Worm (Caenorhabditis elegans): ENCODE results near the gene F36A4.5.

DNA sequence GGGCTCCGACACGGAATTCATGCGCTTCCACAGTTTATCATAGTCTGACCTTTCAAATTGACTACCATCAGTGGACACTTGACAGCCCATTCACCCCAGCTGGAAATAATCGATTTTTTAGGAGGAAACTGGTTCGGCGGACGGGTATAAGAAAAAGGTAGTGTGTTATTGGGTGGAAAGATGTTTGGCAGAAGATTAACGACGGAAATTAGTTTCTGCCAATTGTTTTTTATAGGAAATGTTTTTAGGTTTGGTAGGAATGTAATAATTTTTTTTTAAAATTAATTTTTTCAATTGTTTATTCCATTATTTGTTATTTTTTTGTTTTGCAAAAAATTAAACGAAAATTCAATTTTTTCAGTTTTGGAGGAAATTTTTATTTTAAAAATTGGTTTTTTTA is 33.7 kb downstream of the F36A4.5 start, which contains the start of gene F15E6.9:
- no peak for TF ChIP-seq ama-1 (optimal IDR thresholded peaks at IDR 0.05)
- TF ChIP-seq F13H6.1 (tag; optimal IDR thresholded peaks at IDR 0.05) = no peak
- no peak for TF ChIP-seq fax-1 (tag; optimal IDR thresholded peaks at IDR 0.05)
- TF ChIP-seq pha-4 (tag; optimal IDR thresholded peaks at IDR 0.05) = no peak
- no peak for TF ChIP-seq tbx-2 (tag; optimal IDR thresholded peaks at IDR 0.05)
- TF ChIP-seq nhr-232 (tag; optimal IDR thresholded peaks at IDR 0.05) = no peak
- TF ChIP-seq lin-11 (tag; optimal IDR thresholded peaks at IDR 0.05) = no peak
- no peak for TF ChIP-seq nhr-11 (tag; optimal IDR thresholded peaks at IDR 0.05)
- TF ChIP-seq pqm-1 (tag; optimal IDR thresholded peaks at IDR 0.05) = no peak
- TF ChIP-seq gmeb-2 (tag; optimal IDR thresholded peaks at IDR 0.05) = no peak
- TF ChIP-seq dmd-4 (tag; optimal IDR thresholded peaks at IDR 0.05; ENCODE audit: borderline replicate concordance) = no peak
- TF ChIP-seq C08G9.2 (tag; optimal IDR thresholded peaks at IDR 0.05) = no peak
- TF ChIP-seq elt-2 (tag; optimal IDR thresholded peaks at IDR 0.05) = no peak

All from whole organism, late embryonic.